Worm (Caenorhabditis elegans): ENCODE measurements around the gene jbts-14.

DNA sequence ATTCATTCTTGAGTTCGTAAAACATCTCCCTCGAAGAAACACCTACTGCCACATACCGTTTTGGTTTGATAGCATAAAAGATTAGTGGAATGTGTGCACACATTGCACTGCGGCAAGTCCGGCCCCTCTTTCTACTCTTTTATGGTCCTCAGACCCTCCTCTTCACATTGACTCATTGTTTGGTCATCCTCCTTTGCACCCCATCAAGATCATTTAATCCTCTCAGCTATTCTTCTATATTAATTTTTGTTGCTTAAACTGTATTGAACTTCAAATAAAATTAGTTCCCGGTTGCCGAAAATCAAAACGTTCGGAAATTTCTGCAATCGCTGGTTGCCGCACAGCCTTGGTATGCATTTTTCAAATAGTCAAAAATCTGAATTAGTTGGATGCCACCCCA lies 43.8 kb upstream of the jbts-14 start, which contains the start of gene rig-1:
- TF ChIP-seq aly-1 (tag; optimal IDR thresholded peaks at IDR 0.05) (no peak), scrt-1 (GFP tag; IDR thresholded peaks at IDR 0.05) (no peak), ama-1 (optimal IDR thresholded peaks at IDR 0.05) (no peak), sea-1 (GFP tag; conservative IDR thresholded peaks at IDR 0.05) (no peak), F13C5.2 (tag; optimal IDR thresholded peaks at IDR 0.05) (no peak)
